Fruit fly (Drosophila melanogaster) whole organism, embryonic: Measurements from ENCODE around the gene CG4497.

ENCODE experiments used
- Adf1 ChIP-seq: fragments of 200-800 bp; sonication (Bioruptor generic); IDR thresholded peaks from 2 replicates; pipeline ENCODE4 v1.3.6; 2022; ENCODE audit warnings: missing biosample characterization, missing genetic modification characterization
- Blimp-1 ChIP-seq: fragments of 200-800 bp; sonication (Bioruptor generic); optimal IDR thresholded peaks from 3 replicates; lab custom pipeline; 2018; ENCODE audit warnings: missing biosample characterization, missing genetic modification characterization, mild to moderate bottlenecking, moderate library complexity, missing genetic modification reagents
- CG1024 ChIP-seq: fragments of 200-800 bp; sonication (Bioruptor generic); IDR thresholded peaks from 2 replicates; pipeline ENCODE4 v1.3.6; 2022; ENCODE audit warnings: missing biosample characterization, missing genetic modification characterization
- CG10979 ChIP-seq: fragments of 200-800 bp; sonication (Bioruptor generic); optimal IDR thresholded peaks from 2 replicates; lab custom pipeline; 2018; ENCODE audit warnings: missing biosample characterization, mild to moderate bottlenecking, missing genetic modification characterization, moderate library complexity
- CG12155 ChIP-seq: fragments of 200-800 bp; sonication (Bioruptor generic); optimal IDR thresholded peaks from 3 replicates; lab custom pipeline; 2016; ENCODE audit warnings: missing biosample characterization, missing genetic modification characterization
- CG13624 ChIP-seq: fragments of 200-800 bp; sonication (Bioruptor generic); optimal IDR thresholded peaks from 2 replicates; lab custom pipeline; 2016; ENCODE audit warnings: missing biosample characterization, missing genetic modification characterization
- CG15269 ChIP-seq: fragments of 200-800 bp; sonication (Bioruptor generic); optimal IDR thresholded peaks from 2 replicates; lab custom pipeline; 2018; ENCODE audit warnings: missing biosample characterization, mild to moderate bottlenecking, missing genetic modification characterization, moderate library complexity
- CG15479 ChIP-seq: fragments of 200-800 bp; sonication (Bioruptor generic); optimal IDR thresholded peaks from 3 replicates; lab custom pipeline; 2019; ENCODE audit warnings: missing biosample characterization, mild to moderate bottlenecking, missing genetic modification characterization, moderate library complexity
- CG16779 ChIP-seq: fragments of 200-800 bp; sonication (Bioruptor generic); IDR thresholded peaks from 2 replicates; pipeline ENCODE4 v1.3.6; 2022; ENCODE audit warnings: missing biosample characterization, missing genetic modification characterization
- CG17359 ChIP-seq: fragments of 200-800 bp; sonication (Bioruptor generic); optimal IDR thresholded peaks from 3 replicates; lab custom pipeline; 2018; ENCODE audit warnings: missing biosample characterization, mild to moderate bottlenecking, missing genetic modification characterization, moderate library complexity
- CG17361 ChIP-seq: fragments of 200-800 bp; sonication (Bioruptor generic); IDR thresholded peaks from 3 replicates; pipeline ENCODE4 v1.3.6; 2022; ENCODE audit warnings: missing biosample characterization, missing genetic modification characterization
- CG18764 ChIP-seq: fragments of 200-800 bp; sonication (Bioruptor generic); optimal IDR thresholded peaks from 3 replicates; lab custom pipeline; 2016; ENCODE audit warnings: missing biosample characterization, missing genetic modification characterization
- CG2199 ChIP-seq: fragments of 200-800 bp; sonication (Bioruptor generic); IDR thresholded peaks from 3 replicates; pipeline ENCODE4 v1.3.6; 2022; ENCODE audit warnings: missing biosample characterization, missing genetic modification characterization
- CG2875 ChIP-seq: fragments of 200-800 bp; sonication (Bioruptor generic); optimal IDR thresholded peaks from 2 replicates; lab custom pipeline; 2017; ENCODE audit warnings: missing biosample characterization, mild to moderate bottlenecking, missing genetic modification characterization, missing genetic modification reagents
- CG31365 ChIP-seq: fragments of 200-800 bp; sonication (Bioruptor generic); optimal IDR thresholded peaks from 2 replicates; lab custom pipeline; 2018; ENCODE audit warnings: missing biosample characterization, mild to moderate bottlenecking, missing genetic modification characterization
- CG34376 ChIP-seq: fragments of 200-800 bp; sonication (Bioruptor generic); optimal IDR thresholded peaks from 2 replicates; lab custom pipeline; 2018; ENCODE audit warnings: missing biosample characterization, mild to moderate bottlenecking, missing genetic modification characterization
- CG34422 ChIP-seq: fragments of 200-800 bp; sonication (Bioruptor generic); IDR thresholded peaks from 3 replicates; pipeline ENCODE4 v1.3.6; 2022; ENCODE audit warnings: missing biosample characterization, missing genetic modification characterization
- CG4424 ChIP-seq: fragments of 200-800 bp; sonication (Bioruptor generic); optimal IDR thresholded peaks from 3 replicates; lab custom pipeline; 2016; ENCODE audit warnings: missing biosample characterization, missing genetic modification characterization
- CG6654 ChIP-seq: fragments of 200-800 bp; sonication (Bioruptor generic); optimal IDR thresholded peaks from 2 replicates; lab custom pipeline; 2017; ENCODE audit warnings: missing biosample characterization, mild to moderate bottlenecking, missing genetic modification characterization
- CG7839 ChIP-seq: fragments of 200-800 bp; sonication (Bioruptor generic); optimal IDR thresholded peaks from 3 replicates; lab custom pipeline; 2018; ENCODE audit warnings: missing biosample characterization, mild to moderate bottlenecking, missing genetic modification characterization, moderate library complexity
- CG9727 ChIP-seq: fragments of 200-800 bp; sonication (Bioruptor generic); optimal IDR thresholded peaks from 3 replicates; lab custom pipeline; 2017; ENCODE audit warnings: missing biosample characterization, mild to moderate bottlenecking, missing genetic modification characterization
- CTCF ChIP-seq: fragments of 200-800 bp; sonication (Bioruptor generic); optimal IDR thresholded peaks from 2 replicates; lab custom pipeline; 2017; ENCODE audit warnings: missing biosample characterization, mild to moderate bottlenecking, missing genetic modification characterization, moderate library complexity
- D19B ChIP-seq: fragments of 200-800 bp; sonication (Bioruptor generic); optimal IDR thresholded peaks from 2 replicates; lab custom pipeline; 2017; ENCODE audit warnings: missing biosample characterization, mild to moderate bottlenecking, missing genetic modification characterization
- Dip3 ChIP-seq: fragments of 200-800 bp; sonication (Bioruptor generic); optimal IDR thresholded peaks from 3 replicates; lab custom pipeline; 2016; ENCODE audit warnings: missing biosample characterization, missing genetic modification characterization
- Eip74EF ChIP-seq, 2 experiments: fragments of 200-800 bp in 1 of 2; fragments of >200 bp in 1 of 2; sonication (Bioruptor generic) in 1 of 2; optimal IDR thresholded peaks; 2 replicates each; lab custom pipeline; 2017 to 2019; ENCODE audit warnings: missing biosample characterization in 2 of 2, missing genetic modification characterization in 2 of 2, mild to moderate bottlenecking in 1 of 2, moderate library complexity in 1 of 2
- Hr51 ChIP-seq, 2 experiments: fragments of 200-800 bp; sonication (Bioruptor generic); optimal IDR thresholded peaks; 2 replicates in 1 of 2; 3 replicates in 1 of 2; lab custom pipeline; 2016 to 2018; ENCODE audit warnings: missing biosample characterization in 2 of 2, missing genetic modification characterization in 2 of 2, mild to moderate bottlenecking in 1 of 2, moderate library complexity in 1 of 2
- Lpt ChIP-seq: fragments of >200 bp; optimal IDR thresholded peaks from 2 replicates; lab custom pipeline; 2018; ENCODE audit warnings: missing biosample characterization, missing genetic modification characterization
- MESR4 ChIP-seq: fragments of 200-800 bp; sonication (Bioruptor generic); optimal IDR thresholded peaks from 2 replicates; lab custom pipeline; 2018; ENCODE audit warnings: missing biosample characterization, mild to moderate bottlenecking, missing genetic modification characterization, moderate library complexity
- Max ChIP-seq: fragments of 200-800 bp; sonication (Bioruptor generic); optimal IDR thresholded peaks from 2 replicates; lab custom pipeline; 2016; ENCODE audit warnings: missing biosample characterization, mild to moderate bottlenecking, missing genetic modification characterization
- NC2β ChIP-seq: fragments of 200-800 bp; sonication (Bioruptor generic); optimal IDR thresholded peaks from 2 replicates; lab custom pipeline; 2016; ENCODE audit warnings: missing biosample characterization, missing genetic modification characterization
- Rfx ChIP-seq: fragments of 200-800 bp; sonication (Bioruptor generic); IDR thresholded peaks from 2 replicates; pipeline ENCODE4 v1.3.6; 2022; ENCODE audit warnings: missing biosample characterization, missing genetic modification characterization
- Sry-δ ChIP-seq: fragments of 200-800 bp; sonication (Bioruptor generic); optimal IDR thresholded peaks from 2 replicates; lab custom pipeline; 2016; ENCODE audit warnings: missing biosample characterization, missing genetic modification characterization
- bigmax ChIP-seq: fragments of 200-800 bp; sonication (Bioruptor generic); optimal IDR thresholded peaks from 2 replicates; lab custom pipeline; 2018; ENCODE audit warnings: missing biosample characterization, mild to moderate bottlenecking, missing genetic modification characterization
- btn ChIP-seq: fragments of 200-800 bp; sonication (Bioruptor generic); optimal IDR thresholded peaks from 2 replicates; lab custom pipeline; 2016; ENCODE audit warnings: missing biosample characterization, missing genetic modification characterization
- cg ChIP-seq: fragments of 200-800 bp; sonication (Bioruptor generic); optimal IDR thresholded peaks from 3 replicates; lab custom pipeline; 2019; ENCODE audit warnings: missing biosample characterization, mild to moderate bottlenecking, missing genetic modification characterization, moderate library complexity
- dm ChIP-seq: fragments of 200-800 bp; sonication (Bioruptor generic); optimal IDR thresholded peaks from 3 replicates; lab custom pipeline; 2016; ENCODE audit warnings: missing biosample characterization, missing genetic modification characterization
- dmrt99B ChIP-seq: fragments of 200-800 bp; sonication (Bioruptor generic); optimal IDR thresholded peaks from 2 replicates; lab custom pipeline; 2018; ENCODE audit warnings: missing biosample characterization, mild to moderate bottlenecking, missing genetic modification characterization, moderate library complexity
- dysf ChIP-seq: fragments of 200-800 bp; sonication (Bioruptor generic); IDR thresholded peaks from 3 replicates; pipeline ENCODE4 v1.3.6; 2022; ENCODE audit warnings: missing biosample characterization, missing genetic modification characterization
- emc ChIP-seq: fragments of 200-800 bp; sonication (Bioruptor generic); optimal IDR thresholded peaks from 2 replicates; lab custom pipeline; 2016; ENCODE audit warnings: missing biosample characterization, missing genetic modification characterization
- ewg ChIP-seq: fragments of 200-800 bp; sonication (Bioruptor generic); optimal IDR thresholded peaks from 3 replicates; lab custom pipeline; 2017; ENCODE audit warnings: mild to moderate bottlenecking, missing biosample characterization, missing genetic modification reagents, missing genetic modification characterization
- fu2 ChIP-seq: fragments of 200-800 bp; sonication (Bioruptor generic); optimal IDR thresholded peaks from 2 replicates; lab custom pipeline; 2016; ENCODE audit warnings: missing biosample characterization, missing genetic modification characterization
- gcm ChIP-seq: fragments of 200-800 bp; sonication (Bioruptor generic); optimal IDR thresholded peaks from 2 replicates; lab custom pipeline; 2019; ENCODE audit warnings: missing biosample characterization, mild to moderate bottlenecking, missing genetic modification characterization, moderate library complexity
- kay ChIP-seq: fragments of 200-800 bp; sonication (Bioruptor generic); optimal IDR thresholded peaks from 2 replicates; lab custom pipeline; 2016; ENCODE audit warnings: missing biosample characterization, missing genetic modification characterization
- nerfin-1 ChIP-seq: fragments of 200-800 bp; sonication (Bioruptor generic); optimal IDR thresholded peaks from 3 replicates; lab custom pipeline; 2019; ENCODE audit warnings: missing biosample characterization, mild to moderate bottlenecking, missing genetic modification characterization, moderate library complexity
- nerfin-2 ChIP-seq: fragments of 200-800 bp; sonication (Bioruptor generic); IDR thresholded peaks from 2 replicates; pipeline ENCODE4 v1.3.6; 2022; ENCODE audit warnings: missing biosample characterization, missing genetic modification characterization; ENCODE audit not compliant: partially characterized antibody
- phol ChIP-seq: fragments of 200-800 bp; sonication (Bioruptor generic); optimal IDR thresholded peaks from 3 replicates; lab custom pipeline; 2018; ENCODE audit warnings: missing biosample characterization, mild to moderate bottlenecking, missing genetic modification characterization, moderate library complexity
- pita ChIP-seq: fragments of 200-800 bp; sonication (Bioruptor generic); optimal IDR thresholded peaks from 2 replicates; lab custom pipeline; 2017; ENCODE audit warnings: missing biosample characterization, mild to moderate bottlenecking, missing genetic modification characterization
- sisA ChIP-seq: fragments of 200-800 bp; sonication (Bioruptor generic); IDR thresholded peaks from 2 replicates; pipeline ENCODE4 v1.3.6; 2022; ENCODE audit warnings: missing biosample characterization, missing genetic modification characterization
- toy ChIP-seq: fragments of 200-800 bp; sonication (Bioruptor generic); IDR thresholded peaks from 2 replicates; pipeline ENCODE4 v1.3.6; 2022; ENCODE audit warnings: missing biosample characterization, missing genetic modification characterization
- z ChIP-seq: fragments of 200-800 bp; sonication (Bioruptor generic); IDR thresholded peaks from 3 replicates; pipeline ENCODE4 v1.3.6; 2022; ENCODE audit warnings: missing biosample characterization, missing genetic modification characterization
- zfh1 ChIP-seq: fragments of 200-800 bp; sonication (Bioruptor generic); IDR thresholded peaks from 3 replicates; pipeline ENCODE4 v1.3.6; 2022; ENCODE audit warnings: missing biosample characterization, missing genetic modification characterization

CG4497 gene

dm6 chr2L:7150775-7151174 is 43.6 kb downstream of the CG4497 start (continued):
- TF ChIP-seq Rfx (peak; percentile 29; the same call in 1 of the 2 replicates), ewg (GFP tag; lab: Kevin White, UChicago) (no peak), D19B (GFP tag; lab: Kevin White, UChicago) (no peak), phol (tag; lab: Kevin White, UChicago) (peak; percentile 39), CG15269 (tag; lab: Kevin White, UChicago) (peak; percentile 75), CG12155 (GFP tag; lab: Kevin White, UChicago) (no peak), CG9727 (peak; percentile 48), emc (GFP tag; lab: Kevin White, UChicago) (no peak), CG10979 (tag; lab: Kevin White, UChicago) (peak; percentile 61), fu2 (GFP tag; lab: Kevin White, UChicago) (no peak), CG16779 (GFP tag; lab: Robert Waterston, UW) (no peak), toy (GFP tag; lab: Robert Waterston, UW) (no peak), CG2199 (GFP tag; lab: Robert Waterston, UW) (0 out of 3 replicates have a peak, but pooled peaks have one; percentile 16), sisA (GFP tag; lab: Robert Waterston, UW) (peak; percentile 34), bigmax (no peak), CG1024 (GFP tag; lab: Robert Waterston, UW) (peak; percentile 33; the same call in 1 of the 2 replicates), dm (no peak), CG31365 (no peak), NC2β (no peak), Lpt (GFP tag; lab: Kevin White, UChicago) (no peak), CG13624 (no peak), dmrt99B (tag; lab: Kevin White, UChicago) (peak; percentile 71), Sry-δ (no peak), Dip3 (GFP tag; lab: Kevin White, UChicago) (no peak), CG17361 (GFP tag; lab: Robert Waterston, UW) (peak; percentile 49; the same call in 2 of the 3 replicates), Eip74EF (GFP tag; optimal IDR thresholded peaks at IDR 0.05; lab: Kevin White, UChicago) (peak in 1 of 2 experiments; percentile 51), Blimp-1 (GFP tag; lab: Kevin White, UChicago) (peak; percentile 68), gcm (peak; percentile 69), CG6654 (no peak), dysf (GFP tag; lab: Robert Waterston, UW) (peak; percentile 53; the same call in 2 of the 3 replicates), CG15479 (no peak), CG34376 (no peak), pita (GFP tag; lab: Kevin White, UChicago) (no peak), CG17359 (tag; lab: Kevin White, UChicago) (peak; percentile 28), nerfin-1 (peak; percentile 23), MESR4 (GFP tag; lab: Kevin White, UChicago) (no peak), CG7839 (tag; lab: Kevin White, UChicago) (peak; percentile 73), Adf1 (GFP tag; lab: Robert Waterston, UW) (no peak), zfh1 (peak; percentile 59; the same call in 2 of the 3 replicates), cg (GFP tag; lab: Kevin White, UChicago) (no peak), CG34422 (GFP tag; lab: Robert Waterston, UW) (0 out of 3 replicates have a peak, but pooled peaks have one; percentile 24), btn (GFP tag; lab: Kevin White, UChicago) (no peak), kay (GFP tag; lab: Kevin White, UChicago) (no peak), CG18764 (GFP tag; lab: Kevin White, UChicago) (no peak), nerfin-2 (GFP tag; lab: Robert Waterston, UW) (no peak), Max (GFP tag; lab: Kevin White, UChicago) (no peak), CTCF (GFP tag; lab: Kevin White, UChicago) (no peak), z (GFP tag; lab: Robert Waterston, UW) (no peak), Hr51 (GFP tag; optimal IDR thresholded peaks at IDR 0.05; lab: Kevin White, UChicago) (peak in 1 of 2 experiments; percentile 80), CG4424 (GFP tag; lab: Kevin White, UChicago) (no peak), CG2875 (peak; percentile 53)
